Worm (Caenorhabditis elegans) whole organism, young adult: ENCODE data around the gene math-42.
A peak's percentile ranks its signal among the peaks of the same experiment; 100 is the strongest.
"Not testable (repeated sequence)": the region's sequence is repeated elsewhere in the genome, so short reads cannot be mapped to it uniquely, and the experiment has no call there.

Source experiments
- D2030.7 ChIP-seq: fragments of 200-800 bp; sonication (Bioruptor generic); IDR thresholded peaks from 2 replicates; pipeline ENCODE4 v1.3.6; 2022; ENCODE audit warnings: missing genetic modification reagents, missing genetic modification characterization, missing compliant biosample characterization
- K11D2.4 ChIP-seq: fragments of 200-800 bp; sonication (Bioruptor generic); IDR thresholded peaks from 2 replicates; pipeline ENCODE4 v1.3.6; 2022; ENCODE audit warnings: missing genetic modification reagents, missing genetic modification characterization, missing compliant biosample characterization
- Y56A3A.18 ChIP-seq: fragments of 200-800 bp; sonication (Bioruptor generic); IDR thresholded peaks from 2 replicates; pipeline ENCODE4 v1.3.6; 2022; ENCODE audit warnings: missing genetic modification reagents, missing genetic modification characterization, missing compliant biosample characterization
- athp-1 ChIP-seq: sonication (generic microtip); optimal IDR thresholded peaks from 2 replicates; lab custom pipeline; 2017; ENCODE audit warnings: mild to moderate bottlenecking, missing genetic modification characterization, missing compliant biosample characterization
- attf-3 ChIP-seq: fragments of 200-800 bp; sonication (Bioruptor generic); conservative IDR thresholded peaks from 2 replicates; pipeline ENCODE4 v1.3.6; 2022; ENCODE audit warnings: missing genetic modification reagents, missing genetic modification characterization, missing compliant biosample characterization
- bed-2 ChIP-seq: fragments of 200-800 bp; sonication (Bioruptor generic); IDR thresholded peaks from 2 replicates; pipeline ENCODE4 v1.3.6; 2022; ENCODE audit warnings: missing genetic modification reagents, missing genetic modification characterization, missing compliant biosample characterization
- ceh-27 ChIP-seq: fragments of 200-800 bp; sonication (Bioruptor generic); optimal IDR thresholded peaks from 2 replicates; lab custom pipeline; 2018; ENCODE audit warnings: mild to moderate bottlenecking, missing genetic modification characterization, moderate library complexity, missing compliant biosample characterization
- ceh-79 ChIP-seq: sonication (generic microtip); optimal IDR thresholded peaks from 2 replicates; lab custom pipeline; 2017; ENCODE audit warnings: mild to moderate bottlenecking, missing genetic modification characterization, missing compliant biosample characterization
- die-1 ChIP-seq: sonication (generic microtip); optimal IDR thresholded peaks from 2 replicates; lab custom pipeline; 2016; ENCODE audit warnings: missing genotype, mild to moderate bottlenecking, missing genetic modification characterization, missing compliant biosample characterization
- gei-17 ChIP-seq: fragments of 200-800 bp; sonication (Bioruptor generic); optimal IDR thresholded peaks from 2 replicates; lab custom pipeline; 2018; ENCODE audit warnings: mild to moderate bottlenecking, missing genetic modification characterization, missing compliant biosample characterization
- hlh-26 ChIP-seq: fragments of 200-800 bp; sonication (Bioruptor generic); conservative IDR thresholded peaks from 2 replicates; pipeline ENCODE4 v1.3.6; 2022; ENCODE audit warnings: missing genetic modification reagents, missing genetic modification characterization, missing compliant biosample characterization
- hsf-1 ChIP-seq: fragments of 200-800 bp; sonication (Bioruptor generic); IDR thresholded peaks from 2 replicates; pipeline ENCODE4 v1.3.6; 2022; ENCODE audit warnings: missing genetic modification reagents, missing genetic modification characterization, missing compliant biosample characterization
- lin-26 ChIP-seq: fragments of 200-800 bp; sonication (Bioruptor generic); IDR thresholded peaks from 2 replicates; pipeline ENCODE4 v1.3.6; 2022; ENCODE audit warnings: missing genetic modification reagents, missing genetic modification characterization, missing compliant biosample characterization
- lin-40 ChIP-seq: sonication (generic microtip); optimal IDR thresholded peaks from 2 replicates; lab custom pipeline; 2016; ENCODE audit warnings: missing genetic modification characterization, mild to moderate bottlenecking, missing compliant biosample characterization, missing genotype, missing genetic modification reagents
- madf-8 ChIP-seq: fragments of 200-800 bp; sonication (Bioruptor generic); conservative IDR thresholded peaks from 2 replicates; pipeline ENCODE4 v1.3.6; 2022; ENCODE audit warnings: missing genetic modification reagents, missing genetic modification characterization, missing compliant biosample characterization
- nhr-80 ChIP-seq: sonication (generic microtip); optimal IDR thresholded peaks from 2 replicates; lab custom pipeline; 2016; ENCODE audit warnings: missing genetic modification characterization, missing compliant biosample characterization
- rcor-1 ChIP-seq: fragments of 200-800 bp; sonication (Bioruptor generic); IDR thresholded peaks from 2 replicates; pipeline ENCODE4 v1.3.6; 2022; ENCODE audit warnings: missing genetic modification reagents, missing genetic modification characterization, missing compliant biosample characterization
- rec-8 ChIP-seq, 2 experiments: sonication (generic microtip); optimal IDR thresholded peaks; 2 replicates each; lab custom pipeline; 2016; ENCODE audit warnings: mild to moderate bottlenecking in 2 of 2, missing genetic modification characterization in 2 of 2, missing genetic modification reagents in 2 of 2, missing genotype in 2 of 2, missing biosample characterization in 1 of 2, missing compliant biosample characterization in 1 of 2, moderate library complexity in 1 of 2
- snpc-1.1 ChIP-seq: sonication (generic microtip); optimal IDR thresholded peaks from 2 replicates; lab custom pipeline; 2017; ENCODE audit warnings: missing genetic modification characterization, mild to moderate bottlenecking, missing compliant biosample characterization, antibody characterized with exemption, moderate library complexity, missing genotype, missing genetic modification reagents; ENCODE audit not compliant: insufficient read depth
- snpc-3.4 ChIP-seq: sonication (generic microtip); optimal IDR thresholded peaks from 2 replicates; lab custom pipeline; 2017; ENCODE audit warnings: missing genetic modification characterization, mild to moderate bottlenecking, missing compliant biosample characterization, antibody characterized with exemption, moderate library complexity, missing genotype, missing genetic modification reagents
- tbp1 ChIP-seq: fragments of 200-800 bp; sonication (Bioruptor generic); optimal IDR thresholded peaks from 2 replicates; lab custom pipeline; 2018; ENCODE audit warnings: mild to moderate bottlenecking, missing genetic modification characterization, missing compliant biosample characterization
- unc-62 ChIP-seq: fragments of 150-350 bp; optimal IDR thresholded peaks from 2 replicates; lab custom pipeline; 2014; ENCODE audit warnings: missing biosample characterization, missing genetic modification reagents, missing genetic modification characterization
- ztf-26 ChIP-seq: sonication (generic microtip); optimal IDR thresholded peaks from 2 replicates; lab custom pipeline; 2017; ENCODE audit warnings: missing genetic modification characterization, missing compliant biosample characterization

Gene math-42

DNA sequence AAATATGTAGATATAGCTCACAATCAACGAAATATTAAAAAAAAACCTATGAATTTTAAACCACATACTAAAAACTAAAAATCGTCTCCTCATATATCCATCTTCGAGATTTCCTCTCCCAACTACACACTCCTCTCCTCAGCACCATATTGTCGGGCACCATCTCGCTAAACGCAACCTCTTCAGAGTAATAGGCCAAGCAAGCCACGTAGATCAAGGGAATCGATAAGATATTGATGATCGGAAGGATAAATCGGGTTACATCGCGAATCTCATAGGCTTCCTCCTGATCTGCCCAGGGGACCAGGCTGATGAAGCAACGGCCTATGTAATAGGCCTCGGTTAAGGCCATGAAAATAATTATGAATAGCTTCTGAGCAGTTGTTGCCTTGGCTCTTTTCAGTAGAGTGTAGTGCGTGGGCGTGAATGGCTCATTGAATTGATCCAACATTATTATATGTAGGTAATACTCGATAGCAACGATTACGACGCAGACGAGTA is 50.8 kb downstream of the math-42 start, which contains the start of the genes C40A11.7 and C40A11.8:
Gene C40A11.7, minus strand, starts transcription at position 101 of the 501 bp plus-strand sequence.
Gene C40A11.8, minus strand, starts transcription at position 451 of the 501 bp plus-strand sequence.
- no peak for TF ChIP-seq ztf-26 (tag; lab: Kevin White, UChicago)
- no peak for TF ChIP-seq gei-17 (GFP tag; lab: Kevin White, UChicago)
- TF ChIP-seq ceh-27 (GFP tag; lab: Kevin White, UChicago) = no peak
- TF ChIP-seq attf-3 (GFP tag; lab: Robert Waterston, UW) = no peak
- no peak for TF ChIP-seq lin-40 (tag; lab: Kevin White, UChicago)
- no peak for TF ChIP-seq unc-62 (GFP tag; lab: Kevin White, UChicago)
- no peak for TF ChIP-seq ceh-79 (tag; lab: Kevin White, UChicago)
- no peak for TF ChIP-seq die-1 (tag; lab: Kevin White, UChicago)
- no peak for TF ChIP-seq tbp1 (GFP tag; lab: Kevin White, UChicago)
- no peak for TF ChIP-seq bed-2 (GFP tag; lab: Robert Waterston, UW)
- TF ChIP-seq D2030.7 (GFP tag; lab: Robert Waterston, UW) = no peak
- no peak for TF ChIP-seq athp-1 (tag; lab: Kevin White, UChicago)
- TF ChIP-seq snpc-3.4 = no peak
- TF ChIP-seq K11D2.4 = no peak
- no peak for TF ChIP-seq rcor-1 (GFP tag; lab: Robert Waterston, UW)
- TF ChIP-seq Y56A3A.18 (GFP tag; lab: Robert Waterston, UW) = no peak
- no peak for TF ChIP-seq hlh-26 (GFP tag; lab: Robert Waterston, UW)
- no peak for TF ChIP-seq rec-8 (tag; optimal IDR thresholded peaks at IDR 0.05; lab: Kevin White, UChicago)

DNA sequence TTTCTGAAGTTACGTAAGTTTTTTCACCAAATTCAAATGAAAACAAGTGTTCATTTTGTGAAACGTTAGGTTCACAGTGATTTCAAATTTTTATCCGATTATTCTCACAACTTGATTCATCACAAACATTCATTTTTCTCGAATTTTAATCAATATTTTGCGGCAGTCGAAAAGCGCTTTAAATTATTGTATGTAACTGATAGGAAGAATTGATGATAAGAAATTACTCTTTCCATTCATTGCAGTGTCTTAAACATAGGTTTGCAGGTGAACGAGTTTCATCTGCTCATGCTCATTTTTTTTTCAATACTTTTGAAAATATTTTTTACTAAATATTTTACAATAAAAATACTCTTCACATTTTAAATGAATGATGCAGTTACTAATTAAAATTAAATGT is 52.7 kb downstream of the math-42 start:
- TF ChIP-seq lin-26 (GFP tag; lab: Robert Waterston, UW) = no peak
- TF ChIP-seq nhr-80 (tag; lab: Kevin White, UChicago) = peak; percentile 5
- no peak for TF ChIP-seq rec-8 (tag; optimal IDR thresholded peaks at IDR 0.05; lab: Kevin White, UChicago)

DNA sequence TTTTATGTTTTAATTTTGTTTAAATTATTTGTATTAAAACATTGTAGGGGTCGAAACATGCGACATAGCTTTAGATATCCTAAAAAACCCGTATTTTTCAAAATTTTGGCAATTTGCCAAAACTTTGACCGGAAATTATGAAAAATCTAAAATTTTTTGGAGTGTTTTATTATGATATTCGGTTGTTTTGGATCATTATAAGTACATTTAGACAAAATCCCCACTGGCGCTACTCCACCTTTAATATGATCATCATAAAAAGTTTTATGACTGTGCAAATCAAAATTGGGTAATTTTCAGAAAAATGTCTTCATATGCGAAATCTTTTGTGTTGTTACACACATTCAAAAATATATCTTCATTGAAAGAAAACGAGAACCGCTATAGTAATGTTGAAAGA is 54.0 kb downstream of the math-42 start, which contains the start of gene math-18:
Gene math-18, plus strand, starts transcription at position 301 of the 400 bp plus-strand sequence.
- not testable (repeated sequence) for TF ChIP-seq snpc-1.1 (tag; lab: Kevin White, UChicago); madf-8 (GFP tag; lab: Robert Waterston, UW); hsf-1
